Worm (Caenorhabditis elegans) whole organism, L1 larva: ENCODE data around the gene par-1.

ENCODE experiments used
- ceh-82 ChIP-seq, 3 experiments: fragments of 150-350 bp in 1 of 3; sonication (generic microtip) in 2 of 3; optimal IDR thresholded peaks; 2 replicates each; lab custom pipeline; 2014 to 2017; ENCODE audit warnings: missing biosample characterization in 3 of 3, missing genetic modification characterization in 3 of 3
- ceh-90 ChIP-seq: sonication (generic microtip); optimal IDR thresholded peaks from 2 replicates; lab custom pipeline; 2016; ENCODE audit warnings: missing genetic modification characterization, missing compliant biosample characterization
- egl-27 ChIP-seq, 2 experiments: fragments of 150-350 bp in 1 of 2; sonication (generic microtip); optimal IDR thresholded peaks; 3 replicates each; lab custom pipeline; 2017 to 2018; ENCODE audit warnings: missing biosample characterization in 2 of 2, missing genetic modification characterization in 2 of 2, missing genetic modification reagents in 2 of 2
- fos-1 ChIP-seq: fragments of 150-350 bp; optimal IDR thresholded peaks from 2 replicates; lab custom pipeline; 2014; ENCODE audit warnings: missing biosample characterization, missing genetic modification characterization
- hpl-2 ChIP-seq: fragments of 150-350 bp; optimal IDR thresholded peaks from 2 replicates; lab custom pipeline; 2014; ENCODE audit warnings: missing biosample characterization, missing genetic modification reagents, missing genetic modification characterization
- lin-14 ChIP-seq: fragments of 200-800 bp; sonication (Bioruptor generic); optimal IDR thresholded peaks from 2 replicates; lab custom pipeline; 2018; ENCODE audit warnings: mild to moderate bottlenecking, missing genetic modification characterization, moderate library complexity, missing compliant biosample characterization
- lin-15B ChIP-seq: fragments of 150-350 bp; sonication (generic microtip); optimal IDR thresholded peaks from 3 replicates; lab custom pipeline; 2014; ENCODE audit warnings: missing biosample characterization, missing genetic modification characterization
- mab-9 ChIP-seq: fragments of 200-800 bp; sonication (Bioruptor generic); IDR thresholded peaks from 2 replicates; pipeline ENCODE4 v1.3.6; 2022; ENCODE audit warnings: missing genetic modification reagents, missing genetic modification characterization, missing compliant biosample characterization
- mep-1 ChIP-seq: fragments of 150-350 bp; optimal IDR thresholded peaks from 2 replicates; lab custom pipeline; 2014; ENCODE audit warnings: missing biosample characterization, missing genetic modification characterization
- nhr-76 ChIP-seq: sonication (generic microtip); optimal IDR thresholded peaks from 2 replicates; lab custom pipeline; 2017; ENCODE audit warnings: missing biosample characterization, missing genetic modification characterization
- tbx-2 ChIP-seq: sonication (generic microtip); optimal IDR thresholded peaks from 2 replicates; lab custom pipeline; 2016; ENCODE audit warnings: missing genetic modification characterization, missing compliant biosample characterization

DNA sequence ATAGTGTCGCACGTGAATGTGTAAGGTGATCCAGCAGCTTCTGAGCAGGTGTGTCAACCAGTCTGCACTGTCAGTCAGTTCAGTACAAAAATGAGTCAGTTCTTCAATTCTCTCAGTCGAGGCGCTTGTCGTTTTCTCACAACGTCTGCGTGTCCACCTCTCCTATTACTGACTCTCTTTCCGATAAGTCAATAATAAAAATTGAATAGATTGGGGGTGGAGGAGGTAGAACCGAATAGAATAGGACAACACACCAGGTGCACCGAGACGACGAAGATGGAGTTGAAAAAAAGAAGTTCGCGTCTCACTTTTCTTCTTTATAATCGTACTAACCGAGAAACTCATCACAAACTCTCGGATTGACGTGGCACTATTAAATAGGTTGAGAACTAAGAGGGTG, 17.3 kb downstream of the par-1 start:
- TF ChIP-seq ceh-90 (tag; lab: Kevin White, UChicago): no peak
- no peak for TF ChIP-seq tbx-2 (tag; lab: Kevin White, UChicago)
- TF ChIP-seq nhr-76 (tag; lab: Kevin White, UChicago): no peak
- no peak for TF ChIP-seq mab-9 (GFP tag; lab: Robert Waterston, UW)
- no peak for TF ChIP-seq egl-27 (tag; optimal IDR thresholded peaks at IDR 0.05; lab: Kevin White, UChicago)
- no peak for TF ChIP-seq ceh-82 (tag; optimal IDR thresholded peaks at IDR 0.05; lab: Kevin White, UChicago)
- no peak for TF ChIP-seq hpl-2
- TF ChIP-seq lin-14 (GFP tag; lab: Kevin White, UChicago): peak; percentile 37
- TF ChIP-seq mep-1 (tag; lab: Kevin White, UChicago): no peak
- TF ChIP-seq fos-1 (tag; lab: Kevin White, UChicago): no peak
- TF ChIP-seq lin-15B: no peak
